Fruit fly (Drosophila melanogaster): ENCODE results near the gene CG1105.

dm6 chr3R:7031553-7031952 lies 35.4 kb downstream of the CG1105 start:
- no peak for TF ChIP-seq CG17186 (GFP tag; optimal IDR thresholded peaks at IDR 0.05)
- TF ChIP-seq Max (GFP tag; optimal IDR thresholded peaks at IDR 0.05) = no peak
- no peak for TF ChIP-seq fd96Cb (tag; optimal IDR thresholded peaks at IDR 0.05)
- TF ChIP-seq bab2 (GFP tag; optimal IDR thresholded peaks at IDR 0.05) = no peak
- TF ChIP-seq Dfd (GFP tag; optimal IDR thresholded peaks at IDR 0.05) = no peak
- no peak for TF ChIP-seq CG7357 (GFP tag; IDR thresholded peaks at IDR 0.05)
- no peak for TF ChIP-seq CG12769 (tag; optimal IDR thresholded peaks at IDR 0.05)
- no peak for TF ChIP-seq bbx (GFP tag; IDR thresholded peaks at IDR 0.05; ENCODE audit: partially characterized antibody)
- no peak for TF ChIP-seq CG4617 (GFP tag; optimal IDR thresholded peaks at IDR 0.05; ENCODE audit: borderline replicate concordance)
- no peak for TF ChIP-seq Mrtf (GFP tag; IDR thresholded peaks at IDR 0.05)
- no peak for TF ChIP-seq sqz (GFP tag; optimal IDR thresholded peaks at IDR 0.05)
- no peak for TF ChIP-seq dan (GFP tag; IDR thresholded peaks at IDR 0.05)
- TF ChIP-seq CG3281 (GFP tag; optimal IDR thresholded peaks at IDR 0.05) = no peak
